Fruit fly (Drosophila melanogaster) ovary, adult (tissue): ENCODE measurements around the gene Oseg1.

Experiments used
- CG17801 ChIP-seq: fragments of 200-800 bp; optimal IDR thresholded peaks from 2 replicates; lab custom pipeline; 2019; ENCODE audit warnings: missing biosample characterization, mild to moderate bottlenecking, missing genetic modification characterization, moderate library complexity; ENCODE audit not compliant: partially characterized antibody

The Oseg1 gene

DNA sequence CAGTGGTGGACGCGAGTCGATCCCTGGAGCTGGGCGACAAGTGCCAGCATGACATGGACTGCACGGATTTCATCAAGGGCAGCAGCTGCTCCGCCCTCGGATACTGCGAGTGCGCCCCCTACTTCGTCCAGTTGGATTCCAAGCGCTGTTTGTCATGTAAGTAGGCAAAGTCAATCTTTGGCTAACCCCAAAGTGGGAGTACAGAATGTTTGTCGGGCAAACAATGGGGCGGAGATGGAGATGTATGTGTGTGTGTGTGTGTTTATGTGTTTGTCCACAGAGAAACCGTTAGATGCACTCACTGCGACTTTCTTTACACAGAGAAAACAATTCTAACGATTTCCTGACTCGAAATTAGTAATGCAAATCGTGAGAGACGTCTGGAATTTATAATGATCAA lies 33.5 kb downstream of the Oseg1 start:
- no peak for TF ChIP-seq CG17801 (GFP tag; lab: Kevin White, UChicago)

DNA sequence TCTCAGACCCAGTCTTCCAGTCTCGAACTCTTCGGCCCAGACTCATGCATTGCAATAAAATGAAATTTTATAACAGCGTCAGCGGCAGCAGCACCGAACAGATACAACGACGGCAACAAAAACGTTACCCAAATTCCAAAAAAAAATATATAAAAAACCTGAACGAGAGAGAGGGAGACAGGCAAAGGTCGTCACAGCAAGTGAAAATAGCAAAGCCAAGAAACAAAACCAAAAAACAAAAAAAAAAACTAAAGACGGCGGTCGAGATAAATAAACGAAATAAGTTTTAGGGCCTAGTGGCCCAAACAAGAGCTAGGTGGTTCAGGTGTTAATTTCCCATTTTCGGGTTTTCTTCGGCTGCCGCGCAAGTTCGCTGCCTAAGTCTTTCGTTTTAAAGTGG lies 38.5 kb downstream of the Oseg1 start:
- TF ChIP-seq CG17801 (GFP tag; lab: Kevin White, UChicago), result no peak

DNA sequence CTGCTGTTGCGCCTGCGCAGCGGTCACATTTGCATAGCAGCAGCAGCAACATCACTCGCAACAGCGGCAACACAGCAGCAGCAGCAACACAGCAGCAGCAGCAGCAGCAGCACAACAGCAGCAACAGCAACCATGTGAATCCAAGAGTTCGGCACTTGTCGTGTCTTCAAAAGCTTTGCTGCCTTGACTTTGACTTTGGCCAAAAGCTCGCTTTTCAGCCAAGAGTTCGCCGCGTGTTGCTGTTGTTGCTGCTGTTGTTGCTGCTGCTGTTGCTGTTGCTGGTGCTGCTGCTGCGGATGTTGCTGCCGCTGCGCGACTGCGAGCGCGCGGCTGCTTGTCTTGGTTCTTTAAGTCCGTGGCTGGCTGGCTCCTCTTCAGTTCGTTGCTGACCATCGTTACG lies 40.6 kb downstream of the Oseg1 start, which contains the start of gene ImpE1:
Gene ImpE1 (plus strand): TSS at position 371 of the 400 bp plus-strand sequence.
- no peak for TF ChIP-seq CG17801 (GFP tag; lab: Kevin White, UChicago)

DNA sequence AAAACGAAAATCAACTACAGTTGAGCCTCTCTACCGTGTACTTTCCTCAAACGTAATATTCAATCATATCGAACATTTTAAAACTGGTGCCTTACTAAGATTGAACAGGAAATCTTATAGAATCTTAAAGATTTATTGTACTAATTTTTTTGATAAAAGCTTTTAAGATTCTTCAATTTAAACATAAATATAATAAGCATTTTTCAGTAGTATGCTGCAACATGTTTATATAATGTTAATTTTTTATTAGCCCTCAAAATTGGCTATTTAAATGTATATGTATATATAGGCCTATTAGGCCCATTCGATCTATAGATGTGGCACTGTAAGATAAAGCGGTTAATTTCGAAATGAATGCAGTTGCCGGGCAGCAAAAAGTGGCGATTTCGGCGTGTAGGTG lies 41.1 kb downstream of the Oseg1 start:
- no peak for TF ChIP-seq CG17801 (GFP tag; lab: Kevin White, UChicago)

DNA sequence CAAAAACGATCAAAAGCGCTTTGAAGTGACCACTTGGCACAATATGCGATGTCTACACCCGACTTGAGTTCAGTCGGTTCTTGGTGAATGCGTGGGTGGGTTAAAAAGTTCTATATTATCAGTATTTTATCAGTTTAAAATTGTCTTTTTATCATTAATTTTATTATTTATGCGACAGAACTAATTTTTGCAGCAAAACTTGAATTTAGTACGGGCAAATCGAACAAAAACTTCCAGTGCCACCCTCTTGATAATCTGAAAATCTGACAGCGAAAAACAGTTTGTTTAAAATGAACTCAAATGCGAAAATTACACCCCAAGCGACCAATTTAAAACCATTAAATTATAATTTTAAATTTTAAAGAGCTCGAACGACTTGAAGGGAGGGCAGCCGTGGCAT lies 41.7 kb downstream of the Oseg1 start:
- no peak for TF ChIP-seq CG17801 (GFP tag; lab: Kevin White, UChicago)

DNA sequence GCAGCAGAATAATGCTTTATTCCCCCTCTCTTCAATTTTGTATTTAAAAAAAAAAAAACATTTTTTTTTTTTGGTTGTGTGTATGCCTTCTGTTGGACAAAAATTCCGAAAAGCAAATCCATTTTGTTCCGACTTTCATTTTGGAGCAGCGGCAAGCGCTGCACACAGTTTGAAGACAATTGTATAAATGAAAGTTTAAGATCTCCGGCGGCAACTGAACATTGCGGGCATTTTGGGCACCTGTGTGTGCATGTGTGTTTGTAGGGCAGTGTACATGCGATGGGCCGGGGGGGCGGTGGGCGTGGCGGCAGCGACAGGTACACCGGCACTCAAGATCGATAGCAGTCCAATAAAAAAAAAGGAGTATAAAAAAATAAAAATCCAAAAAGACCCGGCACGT lies 43.2 kb downstream of the Oseg1 start:
- no peak for TF ChIP-seq CG17801 (GFP tag; lab: Kevin White, UChicago)

DNA sequence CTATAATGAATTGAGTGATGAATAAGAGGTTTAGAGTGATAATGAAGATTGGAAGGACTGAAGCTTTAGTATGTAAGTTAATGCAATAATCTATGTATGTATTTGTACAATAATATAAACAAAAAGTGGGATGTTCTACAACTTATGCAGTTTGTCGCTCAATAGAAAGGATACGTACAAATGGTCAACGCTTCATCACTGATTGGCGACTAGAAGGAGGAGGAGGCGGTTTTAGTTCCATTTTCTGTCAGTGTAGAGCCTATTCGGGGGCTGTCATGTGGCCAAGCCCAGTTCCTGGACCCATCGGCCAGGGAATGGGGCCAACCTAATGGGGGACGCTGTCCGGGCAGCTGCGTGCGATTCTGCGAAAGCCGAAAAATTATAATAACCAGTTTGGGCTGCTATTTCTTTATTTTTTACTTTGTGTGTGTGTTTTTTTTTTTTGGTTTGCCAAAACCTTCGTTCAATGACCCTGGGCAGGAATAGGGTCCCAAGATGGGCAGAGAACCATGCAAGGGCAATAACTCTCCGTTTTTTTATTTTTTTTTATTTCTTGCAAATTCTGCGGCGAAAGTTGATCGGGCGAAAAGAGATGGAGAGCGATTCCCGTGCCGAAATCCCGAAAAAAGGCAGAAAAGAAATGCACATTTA lies 43.8 kb downstream of the Oseg1 start:
- no peak for TF ChIP-seq CG17801 (GFP tag; lab: Kevin White, UChicago)

DNA sequence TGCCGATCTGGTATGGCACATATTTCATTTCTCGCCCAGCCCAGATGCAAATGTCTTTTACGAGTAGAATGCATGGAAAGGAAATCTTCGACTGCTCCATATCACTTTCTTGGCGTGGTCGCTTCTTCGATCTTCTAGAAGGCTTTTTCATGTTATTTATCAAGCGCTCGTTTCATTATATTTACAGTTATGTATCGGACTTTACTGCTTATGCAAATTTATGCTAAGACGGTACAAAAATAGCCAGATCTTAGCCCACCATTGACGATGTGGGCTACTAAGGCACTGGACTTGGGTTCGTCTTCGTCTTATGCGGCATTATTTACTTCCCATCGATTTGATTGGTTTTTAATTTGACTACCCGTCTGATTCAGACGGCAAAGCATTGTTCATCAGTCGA lies 49.4 kb downstream of the Oseg1 start:
- no peak for TF ChIP-seq CG17801 (GFP tag; lab: Kevin White, UChicago)

DNA sequence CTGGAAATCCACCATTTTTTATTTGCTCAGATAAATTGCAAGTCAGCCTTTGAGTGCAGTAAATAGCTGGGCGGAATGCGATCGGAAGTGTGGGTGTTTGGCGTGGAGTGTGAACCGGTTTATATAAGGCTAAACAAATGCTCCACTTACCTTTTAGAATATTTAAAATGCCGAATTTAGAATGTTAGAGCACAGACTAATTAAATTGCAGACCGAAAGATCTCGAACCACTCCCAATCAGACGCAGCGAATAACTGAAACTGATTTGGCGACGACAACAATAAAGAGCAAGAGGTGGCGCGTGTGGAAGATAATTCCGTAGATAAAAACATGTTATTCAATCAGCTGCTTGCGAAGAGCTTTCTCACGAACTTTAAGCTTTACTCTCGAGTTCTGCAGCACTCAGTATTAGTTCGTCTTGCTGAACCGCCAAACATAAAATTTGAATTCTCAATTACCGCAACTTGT lies 51.9 kb downstream of the Oseg1 start, which contains the start of gene Idh:
Gene Idh (minus strand): TSS at position 264 of the 468 bp plus-strand sequence.
- TF ChIP-seq CG17801 (GFP tag; lab: Kevin White, UChicago), result peak; percentile 81

DNA sequence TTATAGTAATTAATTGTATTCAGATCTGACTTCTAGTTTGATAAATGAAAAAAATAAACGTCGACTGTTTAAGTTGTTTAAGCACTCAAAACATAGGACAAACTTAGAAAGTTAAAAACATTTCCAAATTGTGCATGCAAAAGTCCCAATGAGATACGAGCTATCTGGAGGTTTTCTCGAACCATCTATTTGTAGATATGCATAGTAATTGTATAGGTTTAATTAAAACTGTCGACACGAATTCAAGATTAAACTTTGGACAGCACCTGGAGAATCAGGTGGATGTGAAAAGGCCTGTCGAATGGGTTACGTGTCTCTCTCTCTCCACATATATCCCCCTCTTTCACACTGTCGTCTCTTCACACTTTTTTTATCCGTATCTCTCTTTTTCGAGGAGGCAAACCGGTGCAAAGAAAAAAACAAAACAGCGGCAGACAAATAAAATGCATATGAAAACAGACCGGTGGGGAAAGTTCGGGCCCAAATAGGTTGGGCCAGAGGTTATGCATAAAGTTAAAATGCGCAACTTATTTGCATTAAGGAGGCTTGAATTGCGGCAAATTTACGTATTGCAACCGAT lies 52.5 kb downstream of the Oseg1 start:
- TF ChIP-seq CG17801 (GFP tag; lab: Kevin White, UChicago), result no peak

DNA sequence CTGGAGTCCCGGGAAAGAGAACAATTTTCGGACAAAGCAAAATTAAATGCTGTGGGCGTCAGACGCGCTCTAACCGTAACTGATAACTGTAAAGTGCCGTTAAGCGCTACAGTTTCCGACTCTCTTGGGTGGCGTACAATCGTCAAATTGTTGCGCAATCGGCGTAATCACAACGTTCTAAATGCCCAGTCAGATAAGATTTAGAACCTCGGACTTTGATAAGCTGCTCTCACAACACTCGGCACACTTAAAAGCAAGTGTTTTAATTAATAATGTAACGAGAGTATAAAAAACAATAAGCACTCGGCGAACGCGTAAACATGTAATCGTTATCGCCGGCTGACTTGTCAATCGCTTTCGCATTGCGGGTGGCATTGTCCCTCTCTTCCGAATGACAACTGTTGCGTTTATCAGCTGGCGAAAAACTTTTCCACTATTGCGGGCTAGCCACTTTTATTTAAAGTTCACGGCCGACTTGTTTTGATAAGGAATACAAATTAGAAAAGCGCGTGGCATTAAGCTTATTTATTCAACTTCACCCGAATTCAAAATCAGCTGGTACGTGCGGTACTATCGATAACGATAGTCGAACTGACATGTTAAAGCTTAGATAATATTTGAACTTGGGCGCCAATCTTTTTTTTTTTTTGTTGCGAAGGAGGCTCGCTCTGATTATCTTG lies 53.7 kb downstream of the Oseg1 start:
- TF ChIP-seq CG17801 (GFP tag; lab: Kevin White, UChicago), result no peak

DNA sequence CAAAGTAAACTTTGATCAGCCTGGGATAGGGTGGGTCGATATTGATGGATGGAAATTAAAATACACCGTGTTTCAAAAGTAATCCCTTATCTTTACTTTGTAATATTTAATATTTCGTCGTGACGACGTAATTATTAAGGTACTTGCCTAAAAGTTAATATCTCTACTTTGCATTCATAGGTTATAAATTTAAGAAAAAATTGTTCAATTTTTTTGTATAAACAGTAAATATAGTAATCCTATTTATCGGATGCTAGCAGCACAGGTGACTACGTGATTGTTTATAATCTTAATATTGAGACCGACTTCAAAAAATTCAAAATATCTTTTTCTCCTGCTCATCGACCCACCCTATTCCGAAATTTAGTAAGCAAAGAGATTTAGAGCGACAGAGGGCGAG lies 54.5 kb downstream of the Oseg1 start:
- peak; percentile 10 for TF ChIP-seq CG17801 (GFP tag; lab: Kevin White, UChicago)
